Worm (Caenorhabditis elegans) whole organism, early embryonic: ENCODE data around the gene F56D1.1.

ENCODE experiments used
- aly-1 ChIP-seq: sonication (generic microtip); optimal IDR thresholded peaks from 2 replicates; lab custom pipeline; 2016; ENCODE audit warnings: missing genetic modification characterization, missing compliant biosample characterization
- ama-1 ChIP-seq: fragments of 150-350 bp; optimal IDR thresholded peaks from 2 replicates; lab custom pipeline; 2014
- ceh-36 ChIP-seq: sonication (generic microtip); optimal IDR thresholded peaks from 2 replicates; lab custom pipeline; 2016; ENCODE audit warnings: missing genetic modification characterization, inconsistent platforms, missing compliant biosample characterization
- hmbx-1 ChIP-seq: sonication (generic microtip); optimal IDR thresholded peaks from 2 replicates; lab custom pipeline; 2016; ENCODE audit warnings: mild to moderate bottlenecking, missing genetic modification characterization, missing compliant biosample characterization
- hmg-4 ChIP-seq: fragments of 200-800 bp; sonication (Bioruptor generic); optimal IDR thresholded peaks from 2 replicates; lab custom pipeline; 2018; ENCODE audit warnings: mild to moderate bottlenecking, missing genetic modification characterization, missing compliant biosample characterization
- hnd-1 ChIP-seq: sonication (generic microtip); optimal IDR thresholded peaks from 2 replicates; lab custom pipeline; 2016; ENCODE audit warnings: missing genetic modification characterization, missing compliant biosample characterization
- sea-1 ChIP-seq: fragments of 200-800 bp; sonication (Bioruptor generic); conservative IDR thresholded peaks from 2 replicates; pipeline ENCODE4 v1.3.6; 2022; ENCODE audit warnings: missing genetic modification characterization, missing compliant biosample characterization
- tbx-11 ChIP-seq: fragments of 200-800 bp; sonication (Bioruptor generic); IDR thresholded peaks from 2 replicates; pipeline ENCODE4 v1.3.6; 2022; ENCODE audit warnings: missing genetic modification characterization, missing compliant biosample characterization
- tbx-37 ChIP-seq: fragments of 200-800 bp; sonication (Bioruptor generic); conservative IDR thresholded peaks from 2 replicates; pipeline ENCODE4 v1.3.6; 2022; ENCODE audit warnings: missing genetic modification reagents, missing genetic modification characterization, missing compliant biosample characterization
- tra-4 ChIP-seq: sonication (generic microtip); optimal IDR thresholded peaks from 2 replicates; lab custom pipeline; 2017; ENCODE audit warnings: missing genetic modification characterization, missing compliant biosample characterization

DNA sequence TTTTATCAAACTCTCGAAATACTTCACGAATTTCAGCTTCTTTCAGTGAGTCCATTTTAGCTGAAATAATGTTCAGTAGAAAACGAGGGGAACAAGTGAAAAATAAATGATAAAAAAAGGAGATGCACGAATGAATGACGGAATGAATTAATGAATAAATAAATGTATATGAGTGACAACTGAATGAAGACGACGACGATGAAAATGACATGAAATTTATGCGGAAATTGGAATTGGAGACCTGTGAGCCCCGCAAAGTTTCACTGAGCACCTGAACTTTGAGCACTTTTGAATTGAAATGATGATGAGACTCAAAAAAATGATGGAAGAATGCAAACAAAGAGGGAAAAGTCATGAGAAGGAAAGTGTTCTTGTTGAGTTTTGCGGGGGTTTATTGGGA is 3.6 kb downstream of the F56D1.1 start, which contains the start of gene cal-8:
- no peak for TF ChIP-seq sea-1 (GFP tag; lab: Robert Waterston, UW)
- no peak for TF ChIP-seq ama-1
- TF ChIP-seq tbx-11 (GFP tag; lab: Robert Waterston, UW), result no peak
- TF ChIP-seq ceh-36 (tag; lab: Kevin White, UChicago), result no peak
- no peak for TF ChIP-seq hnd-1 (tag; lab: Kevin White, UChicago)
- no peak for TF ChIP-seq tra-4 (tag; lab: Kevin White, UChicago)
- TF ChIP-seq tbx-37 (GFP tag; lab: Robert Waterston, UW), result no peak
- no peak for TF ChIP-seq hmbx-1 (tag; lab: Kevin White, UChicago)
- TF ChIP-seq aly-1 (tag; lab: Kevin White, UChicago), result no peak
- TF ChIP-seq hmg-4 (GFP tag; lab: Kevin White, UChicago), result no peak
